Fruit fly (Drosophila melanogaster) S2 (cell line): ENCODE measurements around the gene RpL9.
A peak's percentile ranks its signal among the peaks of the same experiment; 100 is the strongest.

Experiments
- CG8478 ChIP-seq: fragments of >200 bp; optimal IDR thresholded peaks from 2 replicates; lab custom pipeline; 2018
- CTCF ChIP-seq, 2 experiments: fragments of >200 bp; optimal IDR thresholded peaks; 2 replicates each; lab custom pipeline; 2018

- no peak for TF ChIP-seq CG8478 (lab: Kevin White, UChicago)
- TF ChIP-seq CTCF (optimal IDR thresholded peaks at IDR 0.05; lab: Kevin White, UChicago), result peak; percentile 49 to 91
Observed at dm6 chr2L:10986138-10986537, 17.9 kb downstream of the RpL9 start.
